Fruit fly (Drosophila melanogaster) whole organism, prepupa: Measurements from ENCODE around the gene B9d2.

Experiments
- Blimp-1 ChIP-seq: fragments of 200-800 bp; sonication (Bioruptor generic); optimal IDR thresholded peaks from 3 replicates; lab custom pipeline; 2017; ENCODE audit warnings: missing biosample characterization, missing genetic modification characterization, mild to moderate bottlenecking, moderate library complexity, missing genetic modification reagents
- CG10669 ChIP-seq: fragments of 200-800 bp; sonication (Bioruptor generic); optimal IDR thresholded peaks from 3 replicates; lab custom pipeline; 2018; ENCODE audit warnings: missing biosample characterization, mild to moderate bottlenecking, missing genetic modification characterization, moderate library complexity
- CG11294 ChIP-seq: fragments of 200-800 bp; sonication (Bioruptor generic); IDR thresholded peaks from 2 replicates; pipeline ENCODE4 v1.3.6; 2022; ENCODE audit warnings: missing biosample characterization, missing genetic modification characterization
- CG11902 ChIP-seq: fragments of 200-800 bp; sonication (Bioruptor generic); optimal IDR thresholded peaks from 3 replicates; lab custom pipeline; 2016; ENCODE audit warnings: missing biosample characterization, missing genetic modification characterization
- CG1621 ChIP-seq: fragments of 200-800 bp; sonication (Bioruptor generic); optimal IDR thresholded peaks from 3 replicates; lab custom pipeline; 2018; ENCODE audit warnings: missing biosample characterization, mild to moderate bottlenecking, missing genetic modification characterization
- CG16779 ChIP-seq: fragments of 200-800 bp; sonication (Bioruptor generic); optimal IDR thresholded peaks from 3 replicates; lab custom pipeline; 2017; ENCODE audit warnings: missing biosample characterization, mild to moderate bottlenecking, missing genetic modification characterization
- CG3032 ChIP-seq: fragments of 200-800 bp; optimal IDR thresholded peaks from 2 replicates; lab custom pipeline; 2019; ENCODE audit warnings: missing biosample characterization, mild to moderate bottlenecking, missing genetic modification characterization, moderate library complexity
- CG32006 ChIP-seq: fragments of 200-800 bp; sonication (Bioruptor generic); optimal IDR thresholded peaks from 3 replicates; lab custom pipeline; 2017; ENCODE audit warnings: missing biosample characterization, mild to moderate bottlenecking, missing genetic modification characterization
- CG34406 ChIP-seq: fragments of 200-800 bp; sonication (Bioruptor generic); optimal IDR thresholded peaks from 3 replicates; lab custom pipeline; 2016; ENCODE audit warnings: missing biosample characterization, missing genetic modification characterization
- CG3919 ChIP-seq: fragments of 200-800 bp; sonication (Bioruptor generic); optimal IDR thresholded peaks from 3 replicates; lab custom pipeline; 2016; ENCODE audit warnings: missing biosample characterization, missing genetic modification characterization
- CG4318 ChIP-seq: fragments of 200-800 bp; sonication (Bioruptor generic); optimal IDR thresholded peaks from 3 replicates; lab custom pipeline; 2017; ENCODE audit warnings: missing biosample characterization, mild to moderate bottlenecking, missing genetic modification characterization
- CG6276 ChIP-seq: fragments of 200-800 bp; sonication (Bioruptor generic); optimal IDR thresholded peaks from 2 replicates; lab custom pipeline; 2017; ENCODE audit warnings: missing biosample characterization, mild to moderate bottlenecking, missing genetic modification characterization
- CG6792 ChIP-seq: fragments of 200-800 bp; sonication (Bioruptor generic); optimal IDR thresholded peaks from 3 replicates; lab custom pipeline; 2016; ENCODE audit warnings: missing biosample characterization, missing genetic modification characterization
- CG6854 ChIP-seq: fragments of 200-800 bp; sonication (Bioruptor generic); optimal IDR thresholded peaks from 2 replicates; lab custom pipeline; 2017; ENCODE audit warnings: missing biosample characterization, mild to moderate bottlenecking, missing genetic modification characterization
- CG7368 ChIP-seq: fragments of 200-800 bp; sonication (Bioruptor generic); optimal IDR thresholded peaks from 3 replicates; lab custom pipeline; 2016; ENCODE audit warnings: missing biosample characterization, missing genetic modification characterization
- CG8119 ChIP-seq: fragments of 200-800 bp; sonication (Bioruptor generic); IDR thresholded peaks from 3 replicates; pipeline ENCODE4 v1.3.6; 2022; ENCODE audit warnings: missing biosample characterization, missing genetic modification characterization
- CG8319 ChIP-seq: fragments of 200-800 bp; sonication (Bioruptor generic); optimal IDR thresholded peaks from 3 replicates; lab custom pipeline; 2016; ENCODE audit warnings: missing biosample characterization, missing genetic modification characterization
- CG8632 ChIP-seq: fragments of 200-800 bp; sonication (Bioruptor generic); optimal IDR thresholded peaks from 3 replicates; lab custom pipeline; 2016; ENCODE audit warnings: missing biosample characterization, missing genetic modification characterization
- Eip75B ChIP-seq: fragments of 200-800 bp; sonication (Bioruptor generic); optimal IDR thresholded peaks from 3 replicates; lab custom pipeline; 2016; ENCODE audit warnings: missing biosample characterization, missing genetic modification characterization
- Eip78C ChIP-seq: fragments of 200-800 bp; sonication (Bioruptor generic); peaks from one replicate; lab custom pipeline; 2016; ENCODE audit warnings: missing biosample characterization, missing genetic modification characterization
- Eip93F ChIP-seq: fragments of 200-800 bp; sonication (Bioruptor generic); optimal IDR thresholded peaks from 2 replicates; lab custom pipeline; 2016; ENCODE audit warnings: missing biosample characterization, mild to moderate bottlenecking, missing genetic modification characterization
- Ets21C ChIP-seq: fragments of 200-800 bp; sonication (Bioruptor generic); optimal IDR thresholded peaks from 3 replicates; lab custom pipeline; 2016; ENCODE audit warnings: missing biosample characterization, missing genetic modification characterization
- Ets96B ChIP-seq: fragments of 200-800 bp; optimal IDR thresholded peaks from 2 replicates; lab custom pipeline; 2019; ENCODE audit warnings: missing biosample characterization, mild to moderate bottlenecking, missing genetic modification characterization, moderate library complexity
- Gug ChIP-seq: fragments of 200-800 bp; sonication (Bioruptor generic); IDR thresholded peaks from 2 replicates; pipeline ENCODE4 v1.3.6; 2022; ENCODE audit warnings: missing biosample characterization, missing genetic modification characterization
- Hr38 ChIP-seq: sonication (Bioruptor generic); optimal IDR thresholded peaks from 2 replicates; lab custom pipeline; 2016; ENCODE audit warnings: missing biosample characterization, missing genetic modification characterization
- Hr39 ChIP-seq: fragments of 200-800 bp; sonication (Bioruptor generic); optimal IDR thresholded peaks from 2 replicates; lab custom pipeline; 2016; ENCODE audit warnings: missing biosample characterization, missing genetic modification characterization
- Hr4 ChIP-seq: fragments of 200-800 bp; sonication (Bioruptor generic); optimal IDR thresholded peaks from 3 replicates; lab custom pipeline; 2016; ENCODE audit warnings: missing biosample characterization, missing genetic modification characterization
- Lpt ChIP-seq: fragments of 200-800 bp; sonication (Bioruptor generic); optimal IDR thresholded peaks from 3 replicates; lab custom pipeline; 2016; ENCODE audit warnings: missing biosample characterization, missing genetic modification characterization
- Met ChIP-seq: fragments of 200-800 bp; sonication (Bioruptor generic); optimal IDR thresholded peaks from 3 replicates; lab custom pipeline; 2016; ENCODE audit warnings: missing biosample characterization, missing genetic modification characterization
- OdsH ChIP-seq: fragments of 200-800 bp; sonication (Bioruptor generic); optimal IDR thresholded peaks from 3 replicates; lab custom pipeline; 2016; ENCODE audit warnings: missing biosample characterization, missing genetic modification characterization
- Sox102F ChIP-seq: fragments of 200-800 bp; sonication (Bioruptor generic); optimal IDR thresholded peaks from 2 replicates; lab custom pipeline; 2016; ENCODE audit warnings: missing biosample characterization, mild to moderate bottlenecking, missing genetic modification characterization
- Sox14 ChIP-seq: fragments of 200-800 bp; sonication (Bioruptor generic); optimal IDR thresholded peaks from 3 replicates; lab custom pipeline; 2016; ENCODE audit warnings: missing biosample characterization, missing genetic modification characterization
- achi ChIP-seq: fragments of 200-800 bp; sonication (Bioruptor generic); optimal IDR thresholded peaks from 3 replicates; lab custom pipeline; 2016; ENCODE audit warnings: missing biosample characterization, missing genetic modification characterization
- acj6 ChIP-seq: fragments of 200-800 bp; sonication (Bioruptor generic); optimal IDR thresholded peaks from 3 replicates; lab custom pipeline; 2016; ENCODE audit warnings: missing biosample characterization, missing genetic modification characterization
- dac ChIP-seq: fragments of 200-800 bp; sonication (Bioruptor generic); optimal IDR thresholded peaks from 2 replicates; lab custom pipeline; 2017; ENCODE audit warnings: missing biosample characterization, mild to moderate bottlenecking, missing genetic modification characterization
- dsx ChIP-seq: fragments of 200-800 bp; optimal IDR thresholded peaks from 3 replicates; lab custom pipeline; 2019; ENCODE audit warnings: missing biosample characterization, mild to moderate bottlenecking, missing genetic modification characterization, moderate library complexity; ENCODE audit not compliant: poor library complexity, severe bottlenecking
- eg ChIP-seq: fragments of 200-800 bp; sonication (Bioruptor generic); IDR thresholded peaks from 3 replicates; pipeline ENCODE4 v1.3.6; 2022; ENCODE audit warnings: missing biosample characterization, missing genetic modification characterization
- fd59A ChIP-seq: fragments of 200-800 bp; sonication (Bioruptor generic); optimal IDR thresholded peaks from 2 replicates; lab custom pipeline; 2017; ENCODE audit warnings: missing biosample characterization, mild to moderate bottlenecking, missing genetic modification characterization, missing genetic modification reagents
- fkh ChIP-seq: fragments of 200-800 bp; sonication (Bioruptor generic); optimal IDR thresholded peaks from 3 replicates; lab custom pipeline; 2017; ENCODE audit warnings: missing biosample characterization, mild to moderate bottlenecking, missing genetic modification characterization, moderate library complexity
- lz ChIP-seq: fragments of 200-800 bp; sonication (Bioruptor generic); optimal IDR thresholded peaks from 3 replicates; lab custom pipeline; 2016; ENCODE audit warnings: missing biosample characterization, missing genetic modification characterization
- net ChIP-seq: fragments of 200-800 bp; sonication (Bioruptor generic); optimal IDR thresholded peaks from 3 replicates; lab custom pipeline; 2016; ENCODE audit warnings: missing biosample characterization, missing genetic modification characterization
- pdm3 ChIP-seq: fragments of 200-800 bp; sonication (Bioruptor generic); optimal IDR thresholded peaks from 3 replicates; lab custom pipeline; 2016; ENCODE audit warnings: missing biosample characterization, missing genetic modification characterization
- spab ChIP-seq: fragments of 200-800 bp; sonication (Bioruptor generic); optimal IDR thresholded peaks from 2 replicates; lab custom pipeline; 2017; ENCODE audit warnings: missing biosample characterization, mild to moderate bottlenecking, missing genetic modification characterization, missing genetic modification reagents
- svp ChIP-seq: fragments of 200-800 bp; sonication (Bioruptor generic); peaks from one replicate; lab custom pipeline; 2016; ENCODE audit warnings: missing biosample characterization, missing genetic modification characterization
- topi ChIP-seq: fragments of 200-800 bp; sonication (Bioruptor generic); optimal IDR thresholded peaks from 3 replicates; lab custom pipeline; 2016; ENCODE audit warnings: missing biosample characterization, missing genetic modification characterization

Gene B9d2

DNA sequence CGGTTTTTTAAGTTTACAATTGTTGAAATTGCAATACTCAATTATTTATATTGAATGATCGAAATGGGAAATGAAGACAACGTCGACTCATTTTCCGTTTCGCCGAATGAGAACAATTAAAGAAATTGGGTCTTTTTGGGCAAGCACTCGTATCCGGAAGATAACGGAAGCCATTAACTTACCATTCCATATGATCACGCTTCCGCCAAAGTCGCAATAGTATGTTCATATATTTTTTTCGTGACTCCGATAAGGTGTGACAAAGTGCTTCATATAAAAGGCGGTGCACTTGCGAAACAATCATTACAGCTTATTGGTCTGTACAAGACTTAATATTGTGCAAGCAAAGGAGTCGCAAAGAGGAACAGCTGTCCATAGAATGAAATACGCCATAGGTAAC lies 21.2 kb upstream of the B9d2 start, which contains the start of gene Muc26B:
Muc26B (plus strand) TSS at position 301 of the 400 bp plus-strand sequence.
- TF ChIP-seq Eip93F (GFP tag; lab: Kevin White, UChicago), result no peak
- no peak for TF ChIP-seq CG3032 (tag; lab: Kevin White, UChicago)
- no peak for TF ChIP-seq CG3919 (GFP tag; lab: Kevin White, UChicago)
- no peak for TF ChIP-seq CG32006 (GFP tag; lab: Kevin White, UChicago)
- no peak for TF ChIP-seq acj6
- TF ChIP-seq CG34406, result no peak
- no peak for TF ChIP-seq CG8632 (GFP tag; lab: Kevin White, UChicago)
- no peak for TF ChIP-seq CG4318 (GFP tag; lab: Kevin White, UChicago)
- TF ChIP-seq Hr4, result no peak
- no peak for TF ChIP-seq CG8319 (GFP tag; lab: Kevin White, UChicago)
- no peak for TF ChIP-seq Gug
- TF ChIP-seq Lpt (GFP tag; lab: Kevin White, UChicago), result no peak
- no peak for TF ChIP-seq OdsH (GFP tag; lab: Kevin White, UChicago)
- TF ChIP-seq CG16779 (tag; lab: Kevin White, UChicago), result no peak
- TF ChIP-seq CG8119, result no peak
- TF ChIP-seq Blimp-1, result no peak

DNA sequence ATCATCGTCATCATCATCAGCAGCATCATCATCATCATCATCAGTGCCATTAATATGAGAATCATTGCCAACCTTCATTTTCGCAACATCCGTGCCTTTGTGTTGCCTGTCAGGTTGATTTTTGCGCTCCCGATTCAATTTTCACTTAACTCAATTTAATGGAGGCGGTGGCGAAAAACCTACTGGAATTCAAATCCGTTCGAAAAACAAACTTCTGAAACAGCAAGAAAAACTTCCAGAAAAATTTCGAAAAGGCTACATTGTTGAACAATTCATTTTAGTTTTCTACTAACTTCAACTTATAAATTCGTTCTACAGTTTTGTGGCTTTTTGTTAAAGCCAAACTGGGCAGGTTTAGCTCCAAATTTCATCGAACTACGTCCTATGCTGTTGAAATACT lies 8.6 kb upstream of the B9d2 start, which contains the start of gene CG13991:
CG13991 (plus strand) TSS at position 301 of the 400 bp plus-strand sequence.
- TF ChIP-seq CG3032 (tag; lab: Kevin White, UChicago) (no peak), CG1621 (tag; lab: Kevin White, UChicago) (no peak), acj6 (no peak), Eip75B (GFP tag; lab: Kevin White, UChicago) (no peak), CG4318 (GFP tag; lab: Kevin White, UChicago) (no peak), Ets96B (tag; lab: Kevin White, UChicago) (no peak), fkh (GFP tag; lab: Kevin White, UChicago) (no peak), Sox102F (GFP tag; lab: Kevin White, UChicago) (no peak), CG6276 (GFP tag; lab: Kevin White, UChicago) (no peak), eg (GFP tag; lab: Robert Waterston, UW) (no peak), Gug (no peak), Eip78C (GFP tag; lab: Kevin White, UChicago) (no peak), topi (no peak), Blimp-1 (no peak), CG6854 (GFP tag; lab: Kevin White, UChicago) (no peak), CG10669 (no peak), Eip93F (GFP tag; lab: Kevin White, UChicago) (no peak), fd59A (GFP tag; lab: Kevin White, UChicago) (no peak)
- TF ChIP-seq, all 60 proteins: peak for 0

DNA sequence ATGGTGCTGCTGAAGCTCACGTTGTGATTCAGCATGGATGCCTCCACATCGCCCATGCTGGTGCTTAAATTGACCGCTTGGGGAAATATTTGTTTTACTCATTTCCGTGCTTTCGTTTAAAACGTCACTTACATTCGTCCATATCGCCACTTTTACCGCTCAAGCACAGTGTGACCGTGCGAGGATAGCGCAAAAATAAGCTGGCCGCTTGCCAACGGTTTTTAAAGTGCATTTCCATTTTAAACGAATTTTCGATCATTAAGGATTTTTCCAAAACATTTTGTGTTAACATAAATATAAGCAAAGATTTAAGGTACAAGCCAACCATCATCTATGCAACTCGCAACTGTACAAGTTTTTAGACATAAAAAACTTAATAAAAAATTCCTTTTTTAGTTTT lies 3.0 kb downstream of the B9d2 start, which contains the start of gene WDR79:
WDR79 (minus strand) TSS at position 298 of the 400 bp plus-strand sequence.
- no peak for TF ChIP-seq net
- TF ChIP-seq CG11294 (GFP tag; lab: Robert Waterston, UW), result no peak
- no peak for TF ChIP-seq eg (GFP tag; lab: Robert Waterston, UW)
- no peak for TF ChIP-seq pdm3 (GFP tag; lab: Kevin White, UChicago)
- TF ChIP-seq CG6276 (GFP tag; lab: Kevin White, UChicago), result no peak
- no peak for TF ChIP-seq topi
- no peak for TF ChIP-seq achi (GFP tag; lab: Kevin White, UChicago)
- TF ChIP-seq dsx (GFP tag; lab: Kevin White, UChicago), result no peak
- TF ChIP-seq Ets21C, result no peak
- no peak for TF ChIP-seq Gug
- TF ChIP-seq Hr39 (GFP tag; lab: Kevin White, UChicago), result no peak

dm6 chr2L:6124815-6125214 lies 5.6 kb downstream of the B9d2 start, which contains the start of gene Arpc4:
Gene Arpc4 (plus strand): TSS chr2L:6125132.
- TF ChIP-seq fkh (GFP tag; lab: Kevin White, UChicago) (no peak), dac (no peak), CG3919 (GFP tag; lab: Kevin White, UChicago) (no peak), spab (GFP tag; lab: Kevin White, UChicago) (no peak), Hr38 (no peak), CG6792 (peak; percentile 42), Blimp-1 (no peak), net (no peak), topi (peak; percentile 46), eg (GFP tag; lab: Robert Waterston, UW) (no peak; the same call in 1 of the 3 replicates), CG11294 (GFP tag; lab: Robert Waterston, UW) (no peak), Ets21C (peak; percentile 46), CG32006 (GFP tag; lab: Kevin White, UChicago) (no peak), CG11902 (no peak), Met (GFP tag; lab: Kevin White, UChicago) (peak; percentile 46), CG7368 (no peak), Hr39 (GFP tag; lab: Kevin White, UChicago) (peak; percentile 60), lz (GFP tag; lab: Kevin White, UChicago) (peak; percentile 62), pdm3 (GFP tag; lab: Kevin White, UChicago) (peak; percentile 73), svp (no peak), Sox14 (peak; percentile 67), CG3032 (tag; lab: Kevin White, UChicago) (peak; percentile 57), CG8119 (0 out of 3 replicates have a peak, but pooled peaks have one; percentile 27)
